Worm (Caenorhabditis elegans) whole organism, mixed stage, embryonic: ENCODE data around the gene qns-1.

Source experiments
- mab-5 ChIP-seq: fragments of 150-350 bp; optimal IDR thresholded peaks from 2 replicates; lab custom pipeline; 2014; ENCODE audit warnings: missing biosample characterization, missing genetic modification characterization
- nhr-76 ChIP-seq: sonication (generic microtip); optimal IDR thresholded peaks from 2 replicates; lab custom pipeline; 2017; ENCODE audit warnings: missing biosample characterization, missing genetic modification characterization
- unc-39 ChIP-seq: fragments of 150-350 bp; optimal IDR thresholded peaks from 2 replicates; lab custom pipeline; 2014; ENCODE audit warnings: missing biosample characterization, missing genetic modification characterization

DNA sequence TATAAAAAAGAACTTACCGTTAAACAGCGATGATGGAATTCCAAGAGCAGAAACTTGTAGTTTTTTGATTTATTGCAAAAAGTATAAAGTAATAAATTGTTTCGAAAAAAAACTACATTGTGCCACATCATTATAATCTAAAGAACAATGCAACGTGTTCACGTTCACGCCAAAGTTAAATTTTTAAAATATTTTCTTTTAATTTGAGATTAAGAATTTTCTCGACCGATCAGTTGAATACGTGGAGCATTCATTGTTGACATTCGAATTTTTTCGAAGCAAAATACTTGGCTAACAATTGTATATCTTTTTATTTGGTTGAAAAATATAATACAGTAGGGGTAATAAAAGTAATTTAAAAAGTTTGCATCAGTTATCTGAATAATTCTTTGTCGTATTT lies 11.9 kb upstream of the qns-1 start, which contains the start of gene F01G10.5:
- no peak for TF ChIP-seq unc-39
- no peak for TF ChIP-seq mab-5
- no peak for TF ChIP-seq nhr-76 (tag; lab: Kevin White, UChicago)
